Fruit fly (Drosophila melanogaster): ENCODE measurements around the gene mip130.
A peak's percentile ranks its signal among the peaks of the same experiment; 100 is the strongest.

The mip130 gene

dm6 chrX:1907727-1908264 is at the start of gene mip130 (continued):
- TF ChIP-seq vnd (GFP tag; IDR thresholded peaks at IDR 0.05; ENCODE audit: partially characterized antibody) (peak; percentile 67; the same call in 2 of the 3 replicates), CG11695 (GFP tag; IDR thresholded peaks at IDR 0.05) (no peak), Xbp1 (GFP tag; optimal IDR thresholded peaks at IDR 0.05) (peak; percentile 25), dati (GFP tag; IDR thresholded peaks at IDR 0.05) (no peak), Atf-2 (GFP tag; optimal IDR thresholded peaks at IDR 0.05) (no peak), jigr1 (GFP tag; IDR thresholded peaks at IDR 0.05) (0 out of 3 replicates have a peak, but pooled peaks have one; percentile 21), schlank (tag; optimal IDR thresholded peaks at IDR 0.05) (no peak), Dad (GFP tag; optimal IDR thresholded peaks at IDR 0.05) (no peak), gsb (GFP tag; IDR thresholded peaks at IDR 0.05) (no peak), unpg (GFP tag; optimal IDR thresholded peaks at IDR 0.05) (peak; percentile 33), CG8388 (GFP tag; optimal IDR thresholded peaks at IDR 0.05) (peak; percentile 27), Adf1 (GFP tag; IDR thresholded peaks at IDR 0.05) (no peak), CG4820 (GFP tag; optimal IDR thresholded peaks at IDR 0.05) (peak; percentile 17), Usf (GFP tag; optimal IDR thresholded peaks at IDR 0.05) (peak; percentile 26), CG9817 (tag; optimal IDR thresholded peaks at IDR 0.05) (peak; percentile 45), chm (GFP tag; IDR thresholded peaks at IDR 0.05) (no peak), Med (GFP tag) (peak; percentile 85), Dip2 (GFP tag; IDR thresholded peaks at IDR 0.05) (no peak), CG12155 (GFP tag; optimal IDR thresholded peaks at IDR 0.05) (peak; percentile 38), CG7271 (tag; optimal IDR thresholded peaks at IDR 0.05) (no peak), CG12659 (GFP tag; optimal IDR thresholded peaks at IDR 0.05) (peak; percentile 69), slbo (GFP tag; IDR thresholded peaks at IDR 0.05) (no peak; the same call in none of the 2 replicates), lbe (GFP tag; optimal IDR thresholded peaks at IDR 0.05) (no peak), psq (GFP tag; optimal IDR thresholded peaks at IDR 0.05) (no peak), CG10321 (GFP tag; IDR thresholded peaks at IDR 0.05) (no peak), Gsc (GFP tag; IDR thresholded peaks at IDR 0.05) (no peak), CG33213 (GFP tag; optimal IDR thresholded peaks at IDR 0.05) (no peak), CG32772 (GFP tag; IDR thresholded peaks at IDR 0.05) (peak; percentile 5; the same call in 1 of the 2 replicates), D (optimal IDR thresholded peaks at IDR 0.05) (no peak), D (GFP tag; optimal IDR thresholded peaks at IDR 0.05) (no peak), zfh2 (GFP tag; optimal IDR thresholded peaks at IDR 0.05) (peak; percentile 21), CG13296 (GFP tag; optimal IDR thresholded peaks at IDR 0.05) (no peak), CG2889 (GFP tag; IDR thresholded peaks at IDR 0.05) (no peak), CG3838 (GFP tag; optimal IDR thresholded peaks at IDR 0.05) (no peak), CG6175 (GFP tag; IDR thresholded peaks at IDR 0.05) (no peak), zen2 (GFP tag; IDR thresholded peaks at IDR 0.05; ENCODE audit: partially characterized antibody) (peak; percentile 61; the same call in 1 of the 3 replicates), ac (GFP tag; optimal IDR thresholded peaks at IDR 0.05) (no peak), Oaz (GFP tag; IDR thresholded peaks at IDR 0.05) (0 out of 2 replicates have a peak, but pooled peaks have one; percentile 16), gce (GFP tag; IDR thresholded peaks at IDR 0.05) (no peak), sens (GFP tag) (peak; percentile 88), CG9876 (GFP tag; optimal IDR thresholded peaks at IDR 0.05) (no peak), CG10543 (GFP tag; optimal IDR thresholded peaks at IDR 0.05) (peak; percentile 60), CG2120 (GFP tag; optimal IDR thresholded peaks at IDR 0.05) (peak; percentile 57), CG1647 (GFP tag; optimal IDR thresholded peaks at IDR 0.05) (peak; percentile 5), Chrac-16 (GFP tag; optimal IDR thresholded peaks at IDR 0.05) (no peak), ci (GFP tag; IDR thresholded peaks at IDR 0.05) (no peak), Dbx (GFP tag; IDR thresholded peaks at IDR 0.05) (no peak), CG18011 (GFP tag; optimal IDR thresholded peaks at IDR 0.05) (no peak), Ptx1 (GFP tag; IDR thresholded peaks at IDR 0.05) (peak; percentile 54), Taf1 (GFP tag; IDR thresholded peaks at IDR 0.05) (no peak), CG18262 (tag; optimal IDR thresholded peaks at IDR 0.05) (peak; percentile 55), CG3163 (GFP tag; optimal IDR thresholded peaks at IDR 0.05) (no peak)
